Fruit fly (Drosophila melanogaster): Measurements from ENCODE around the gene sstn.

Gene sstn

DNA sequence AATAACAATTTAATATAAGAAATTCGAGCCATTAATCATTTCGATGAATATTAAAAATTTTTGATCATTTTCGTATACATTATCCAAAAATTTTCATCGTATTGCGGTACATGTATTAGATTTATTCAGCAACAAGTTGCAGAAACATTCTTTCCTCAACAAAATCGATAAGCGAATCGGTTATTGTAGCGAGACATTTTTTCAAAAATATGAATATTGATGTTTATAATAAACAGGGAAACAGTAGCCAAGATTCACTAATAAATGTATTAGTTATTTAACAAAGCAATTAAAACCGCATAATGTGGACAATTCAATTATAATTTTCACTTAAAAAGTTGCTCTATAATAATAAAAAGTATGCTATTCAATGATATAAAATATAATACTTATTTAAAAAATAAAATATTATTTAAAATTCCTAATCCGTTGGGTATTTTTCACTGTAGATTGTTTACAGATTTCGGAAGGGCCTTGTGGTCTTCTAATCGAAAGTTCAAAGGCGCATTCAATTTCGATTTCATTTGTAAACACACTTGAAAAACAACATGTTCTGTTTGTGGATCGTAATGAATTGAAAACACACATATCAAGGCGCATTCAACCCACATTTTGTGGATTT lies 5.3 kb downstream of the sstn start:
- TF ChIP-seq CG8301 (tag; optimal IDR thresholded peaks at IDR 0.05) (no peak), CG13204 (GFP tag; optimal IDR thresholded peaks at IDR 0.05) (no peak), CG14655 (GFP tag; optimal IDR thresholded peaks at IDR 0.05) (no peak), Pif1B (GFP tag; optimal IDR thresholded peaks at IDR 0.05) (no peak), CG8159 (tag; optimal IDR thresholded peaks at IDR 0.05) (no peak), CG10348 (GFP tag; IDR thresholded peaks at IDR 0.05) (no peak)

DNA sequence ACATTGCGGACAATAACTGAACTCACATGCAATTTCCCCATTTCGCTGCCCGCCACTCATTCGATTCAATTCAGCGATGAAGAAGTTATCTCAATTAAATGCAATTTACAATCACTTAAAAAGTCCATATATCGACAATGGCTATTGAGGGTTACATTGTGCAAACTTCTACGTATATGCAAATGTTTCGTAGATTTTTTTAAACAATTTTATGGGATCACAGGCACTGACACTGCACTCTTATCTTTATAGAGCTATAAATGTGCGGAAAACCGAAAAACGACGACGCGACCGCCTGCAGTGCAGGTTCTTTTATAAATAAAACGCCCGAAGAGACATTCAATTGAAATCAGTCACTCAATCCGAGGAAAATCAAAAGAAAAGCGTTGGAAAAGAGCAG lies 6.2 kb downstream of the sstn start:
- TF ChIP-seq CG8301 (tag; optimal IDR thresholded peaks at IDR 0.05) (no peak), gl (tag; optimal IDR thresholded peaks at IDR 0.05) (no peak), fd96Ca (GFP tag; IDR thresholded peaks at IDR 0.05) (no peak)

- no peak for TF ChIP-seq CG10348 (GFP tag; IDR thresholded peaks at IDR 0.05)
- TF ChIP-seq CG14655 (GFP tag; optimal IDR thresholded peaks at IDR 0.05), result no peak
- TF ChIP-seq rn (GFP tag; IDR thresholded peaks at IDR 0.05), result no peak
- TF ChIP-seq Snoo (tag; optimal IDR thresholded peaks at IDR 0.05), result no peak
- no peak for TF ChIP-seq Ets98B (GFP tag; IDR thresholded peaks at IDR 0.05)
- no peak for TF ChIP-seq CG32121 (GFP tag; IDR thresholded peaks at IDR 0.05)
Observed at dm6 chr3L:15084288-15084687, 10.2 kb downstream of the sstn start.

dm6 chr3L:15079278-15079677 lies 15.2 kb downstream of the sstn start:
- TF ChIP-seq CG9948 (tag; optimal IDR thresholded peaks at IDR 0.05) (no peak), CG13204 (GFP tag; optimal IDR thresholded peaks at IDR 0.05) (no peak), Ets98B (GFP tag; IDR thresholded peaks at IDR 0.05) (peak; percentile 27; the same call in 1 of the 2 replicates), EcR (GFP tag; optimal IDR thresholded peaks at IDR 0.05) (no peak), CG4496 (GFP tag; IDR thresholded peaks at IDR 0.05) (no peak), CG15710 (tag; optimal IDR thresholded peaks at IDR 0.05) (no peak), CG12605 (GFP tag; IDR thresholded peaks at IDR 0.05) (peak; percentile 35), CG8159 (tag; optimal IDR thresholded peaks at IDR 0.05) (no peak), CG32121 (GFP tag; IDR thresholded peaks at IDR 0.05) (peak; percentile 9; the same call in 1 of the 2 replicates), Pif1A (GFP tag; optimal IDR thresholded peaks at IDR 0.05) (no peak), Pif1B (GFP tag; optimal IDR thresholded peaks at IDR 0.05) (no peak), CG8301 (tag; optimal IDR thresholded peaks at IDR 0.05) (no peak), fd96Ca (GFP tag; IDR thresholded peaks at IDR 0.05) (no peak)

DNA sequence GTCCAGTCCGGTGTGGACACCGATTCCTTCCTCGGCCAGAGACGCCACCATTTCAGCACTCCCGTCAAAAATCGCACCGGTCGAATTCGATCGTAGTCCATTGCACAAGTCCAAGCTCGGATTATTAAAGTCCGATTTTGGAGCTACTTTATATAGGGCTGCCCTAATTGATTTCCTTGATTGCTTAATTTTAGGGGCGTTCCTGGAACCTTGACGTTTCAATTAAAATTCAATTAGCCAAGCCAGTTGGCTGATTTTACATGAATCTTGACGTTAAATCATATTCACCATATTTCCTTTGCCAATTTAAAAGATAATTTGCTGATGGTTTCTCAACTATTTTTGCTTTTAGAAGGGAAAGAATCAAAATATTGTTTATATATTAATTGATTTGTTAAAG lies 16.2 kb downstream of the sstn start, which contains the start of gene Or71a:
TSS of gene Or71a (minus strand) at position 101 of the 400 bp plus-strand sequence.
- TF ChIP-seq fd96Ca (GFP tag; IDR thresholded peaks at IDR 0.05), result no peak
- TF ChIP-seq rn (GFP tag; IDR thresholded peaks at IDR 0.05), result no peak

DNA sequence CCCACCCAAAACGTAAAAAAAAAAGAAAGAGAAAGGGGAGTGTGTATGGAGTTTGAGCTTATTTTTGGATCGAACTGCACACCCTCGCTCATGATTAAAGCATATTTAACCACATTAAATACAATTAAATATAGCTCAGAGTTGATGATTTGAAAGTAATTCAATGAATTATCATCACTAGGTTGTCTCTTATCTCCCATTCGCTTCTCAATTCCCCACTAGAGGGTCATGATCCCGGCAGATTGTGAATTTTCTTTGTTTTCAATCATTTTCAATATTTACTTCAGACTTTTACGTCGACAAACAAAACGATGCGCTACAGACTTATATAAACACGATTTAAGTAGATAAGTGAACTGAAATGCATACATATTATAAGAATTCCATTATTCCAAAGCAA lies 18.1 kb downstream of the sstn start:
- peak; percentile 30 for TF ChIP-seq EcR (GFP tag; optimal IDR thresholded peaks at IDR 0.05)
- TF ChIP-seq CG10348 (GFP tag; IDR thresholded peaks at IDR 0.05), result no peak
- no peak for TF ChIP-seq CG8301 (tag; optimal IDR thresholded peaks at IDR 0.05)
- no peak for TF ChIP-seq CG13204 (GFP tag; optimal IDR thresholded peaks at IDR 0.05)
- no peak for TF ChIP-seq CG32121 (GFP tag; IDR thresholded peaks at IDR 0.05)
- TF ChIP-seq Snoo (tag; optimal IDR thresholded peaks at IDR 0.05), result no peak

DNA sequence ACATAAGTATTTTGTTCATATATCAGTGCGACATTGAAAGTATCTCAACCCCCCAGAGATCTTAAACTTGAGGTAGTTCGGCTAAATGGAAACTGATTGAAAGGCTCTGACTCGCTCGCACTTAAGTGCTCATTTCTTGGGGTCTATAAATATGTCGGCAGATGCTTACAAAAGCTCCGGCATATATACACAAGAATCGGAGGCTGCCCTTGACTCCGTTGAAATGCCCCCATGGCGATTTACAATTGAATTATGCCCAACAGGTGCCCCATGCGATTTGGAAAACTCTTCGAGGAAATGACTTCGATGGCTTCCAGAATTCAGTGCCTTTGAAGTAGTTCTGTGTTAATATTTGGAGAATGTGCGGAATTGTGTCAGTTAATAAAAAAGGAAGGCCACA lies 20.8 kb downstream of the sstn start:
- TF ChIP-seq rn (GFP tag; IDR thresholded peaks at IDR 0.05), result no peak
- no peak for TF ChIP-seq Ets98B (GFP tag; IDR thresholded peaks at IDR 0.05)
- TF ChIP-seq CG8159 (tag; optimal IDR thresholded peaks at IDR 0.05), result no peak
- no peak for TF ChIP-seq CG8301 (tag; optimal IDR thresholded peaks at IDR 0.05)
- TF ChIP-seq CG9948 (tag; optimal IDR thresholded peaks at IDR 0.05), result no peak
- TF ChIP-seq Pif1A (GFP tag; optimal IDR thresholded peaks at IDR 0.05), result no peak
- no peak for TF ChIP-seq Pif1B (GFP tag; optimal IDR thresholded peaks at IDR 0.05)
- no peak for TF ChIP-seq CG15710 (tag; optimal IDR thresholded peaks at IDR 0.05)
- TF ChIP-seq CG32121 (GFP tag; IDR thresholded peaks at IDR 0.05), result no peak
- no peak for TF ChIP-seq EcR (GFP tag; optimal IDR thresholded peaks at IDR 0.05)
- TF ChIP-seq CG4496 (GFP tag; IDR thresholded peaks at IDR 0.05), result no peak
- no peak for TF ChIP-seq CG14655 (GFP tag; optimal IDR thresholded peaks at IDR 0.05)
- TF ChIP-seq CG34367 (tag; optimal IDR thresholded peaks at IDR 0.05), result no peak
- TF ChIP-seq Snoo (tag; optimal IDR thresholded peaks at IDR 0.05), result no peak
- no peak for TF ChIP-seq gl (tag; optimal IDR thresholded peaks at IDR 0.05)
- TF ChIP-seq CG17806 (tag; optimal IDR thresholded peaks at IDR 0.05), result no peak
- TF ChIP-seq CG10348 (GFP tag; IDR thresholded peaks at IDR 0.05), result no peak

dm6 chr3L:15072149-15072548 lies 22.4 kb downstream of the sstn start:
- no peak for TF ChIP-seq fd96Ca (GFP tag; IDR thresholded peaks at IDR 0.05)
- no peak for TF ChIP-seq D1 (tag; optimal IDR thresholded peaks at IDR 0.05)
- TF ChIP-seq gl (tag; optimal IDR thresholded peaks at IDR 0.05), result no peak
- TF ChIP-seq CG12605 (GFP tag; IDR thresholded peaks at IDR 0.05), result no peak
- no peak for TF ChIP-seq CG9948 (tag; optimal IDR thresholded peaks at IDR 0.05)
- no peak for TF ChIP-seq Pif1A (GFP tag; optimal IDR thresholded peaks at IDR 0.05)
- no peak for TF ChIP-seq CG10348 (GFP tag; IDR thresholded peaks at IDR 0.05)
- TF ChIP-seq CG13204 (GFP tag; optimal IDR thresholded peaks at IDR 0.05), result no peak
- no peak for TF ChIP-seq CG14655 (GFP tag; optimal IDR thresholded peaks at IDR 0.05)
